Fruit fly (Drosophila melanogaster): ENCODE data around the gene CG12112.

dm6 chrX:8554303-8554702 lies 5.7 kb downstream of the CG12112 start:
- TF ChIP-seq psq (optimal IDR thresholded peaks at IDR 0.05) = no peak
- TF ChIP-seq Myc (optimal IDR thresholded peaks at IDR 0.05) = no peak
- TF ChIP-seq Sin3A (optimal IDR thresholded peaks at IDR 0.05) = no peak
